Worm (Caenorhabditis elegans): ENCODE measurements around the gene C52G5.3.

Gene C52G5.3

DNA sequence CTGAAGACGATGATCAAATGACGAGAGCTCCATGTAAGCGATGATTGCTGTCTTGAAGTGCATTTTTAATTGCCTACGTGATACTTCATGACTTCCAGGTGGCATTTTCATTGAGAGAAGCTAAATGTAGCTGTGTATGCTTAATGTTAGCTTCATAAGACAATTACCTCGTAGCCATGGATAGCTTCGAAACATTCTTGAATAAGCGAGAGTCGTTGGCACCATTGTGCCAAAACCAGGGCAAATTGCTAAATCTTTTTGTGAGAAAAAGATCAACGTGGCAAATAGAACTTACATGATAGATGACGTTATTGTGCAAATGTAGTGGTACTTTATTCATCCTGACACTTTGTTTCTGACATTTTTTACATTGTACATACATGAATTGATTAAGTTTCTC is 17.3 kb upstream of the C52G5.3 start:
- TF ChIP-seq him-1 (tag; optimal IDR thresholded peaks at IDR 0.05) (no peak), dao-5 (tag; optimal IDR thresholded peaks at IDR 0.05) (no peak), W03F9.2 (tag; optimal IDR thresholded peaks at IDR 0.05) (no peak)

- no peak for TF ChIP-seq him-1 (tag; optimal IDR thresholded peaks at IDR 0.05)
- no peak for TF ChIP-seq dao-5 (tag; optimal IDR thresholded peaks at IDR 0.05)
- no peak for TF ChIP-seq W03F9.2 (tag; optimal IDR thresholded peaks at IDR 0.05)
Observed at ce11 chrX:12862509-12862908, 16.6 kb upstream of the C52G5.3 start, which contains the start of gene T14G8.6. Gene T14G8.6 (minus strand): TSS chrX:12862846.

- peak; percentile 78 for TF ChIP-seq W03F9.2 (tag; optimal IDR thresholded peaks at IDR 0.05)
- no peak for TF ChIP-seq him-1 (tag; optimal IDR thresholded peaks at IDR 0.05)
- no peak for TF ChIP-seq dao-5 (tag; optimal IDR thresholded peaks at IDR 0.05)
Observed at ce11 chrX:12860711-12861287, 14.9 kb upstream of the C52G5.3 start, which contains the start of gene T14G8.3. Gene T14G8.3 (plus strand): TSS chrX:12861237.

DNA sequence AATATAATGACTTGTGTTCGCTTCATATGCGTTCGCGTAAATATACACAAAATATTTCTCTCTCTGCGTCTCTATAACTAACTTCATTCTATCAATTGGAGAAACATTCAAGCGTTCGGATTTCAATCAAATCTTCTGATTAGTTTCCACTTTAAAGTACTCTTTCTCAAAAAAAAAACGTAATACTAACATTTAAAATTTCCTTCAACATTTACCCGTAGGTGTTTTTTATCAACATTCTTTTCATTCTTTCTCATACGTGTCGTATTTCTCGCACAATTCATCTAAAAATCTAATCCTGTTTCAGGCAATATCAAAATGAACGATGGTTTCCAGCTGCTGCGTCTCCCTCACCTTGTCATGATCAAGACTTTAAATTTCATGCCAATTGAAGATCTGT is 11.8 kb upstream of the C52G5.3 start, which contains the start of gene T14G8.2:
T14G8.2 (plus strand) TSS at position 301 of the 400 bp plus-strand sequence.
- no peak for TF ChIP-seq him-1 (tag; optimal IDR thresholded peaks at IDR 0.05)
- TF ChIP-seq dao-5 (tag; optimal IDR thresholded peaks at IDR 0.05) = no peak
- TF ChIP-seq W03F9.2 (tag; optimal IDR thresholded peaks at IDR 0.05) = no peak

DNA sequence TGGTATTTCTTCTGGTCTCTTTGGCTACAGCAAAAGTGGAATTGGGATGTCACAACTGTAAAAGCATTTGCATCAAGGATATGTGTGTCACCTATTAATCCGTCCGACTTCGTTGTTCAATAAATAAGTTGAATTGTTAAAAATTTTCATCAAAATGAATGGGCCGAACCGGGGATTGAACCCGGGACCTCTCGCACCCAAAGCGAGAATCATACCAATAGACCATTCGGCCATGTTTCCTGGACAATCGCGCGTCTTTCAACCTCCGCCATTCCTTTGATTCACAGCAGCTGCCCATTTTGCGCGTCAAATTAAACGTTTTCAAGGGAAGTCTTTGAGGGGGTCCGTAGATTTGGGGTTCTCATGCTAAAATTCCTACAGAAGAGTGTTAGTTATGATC is 8.7 kb upstream of the C52G5.3 start:
- TF ChIP-seq W03F9.2 (tag; optimal IDR thresholded peaks at IDR 0.05) = no peak
- TF ChIP-seq him-1 (tag; optimal IDR thresholded peaks at IDR 0.05) = no peak

DNA sequence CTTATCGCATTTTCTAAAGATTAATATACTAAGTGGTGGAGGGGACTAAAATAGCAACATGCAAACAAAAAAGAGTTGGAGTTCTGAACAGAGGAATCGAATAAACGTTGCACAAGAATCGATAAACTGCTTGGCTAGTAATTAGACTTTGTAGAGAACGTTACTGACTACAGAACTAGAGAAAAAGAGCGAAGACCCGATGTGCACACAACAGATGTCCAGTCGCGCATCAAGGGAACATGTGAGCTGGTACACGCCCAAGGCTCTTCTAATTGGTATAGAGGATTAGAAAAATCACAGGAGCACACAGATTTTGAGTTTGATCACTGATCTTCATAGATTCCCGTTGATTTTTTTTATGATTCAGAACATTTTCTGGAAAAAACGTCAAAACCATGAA is 8.2 kb upstream of the C52G5.3 start:
- TF ChIP-seq W03F9.2 (tag; optimal IDR thresholded peaks at IDR 0.05) (no peak), dao-5 (tag; optimal IDR thresholded peaks at IDR 0.05) (no peak), him-1 (tag; optimal IDR thresholded peaks at IDR 0.05) (no peak)

DNA sequence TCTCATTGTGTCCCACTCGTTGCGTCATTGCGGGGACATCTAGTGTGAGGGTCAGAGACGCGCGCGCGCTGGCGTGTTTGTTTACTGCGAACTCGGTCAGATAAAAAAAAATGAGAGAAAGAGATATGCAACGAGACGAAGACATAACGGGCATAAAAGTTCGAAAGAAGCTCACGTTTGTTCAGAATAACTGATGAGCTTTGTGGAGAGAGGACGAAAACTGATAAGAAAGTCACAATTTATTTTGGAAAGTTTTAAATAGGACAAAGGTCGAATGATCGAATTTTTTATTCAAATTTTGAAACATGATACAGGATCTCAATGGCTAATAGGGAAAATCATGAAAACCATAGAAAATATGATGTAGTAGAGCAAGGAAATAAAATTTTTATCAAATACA is 7.1 kb upstream of the C52G5.3 start:
- TF ChIP-seq him-1 (tag; optimal IDR thresholded peaks at IDR 0.05) (no peak), W03F9.2 (tag; optimal IDR thresholded peaks at IDR 0.05) (no peak), dao-5 (tag; optimal IDR thresholded peaks at IDR 0.05) (no peak)

DNA sequence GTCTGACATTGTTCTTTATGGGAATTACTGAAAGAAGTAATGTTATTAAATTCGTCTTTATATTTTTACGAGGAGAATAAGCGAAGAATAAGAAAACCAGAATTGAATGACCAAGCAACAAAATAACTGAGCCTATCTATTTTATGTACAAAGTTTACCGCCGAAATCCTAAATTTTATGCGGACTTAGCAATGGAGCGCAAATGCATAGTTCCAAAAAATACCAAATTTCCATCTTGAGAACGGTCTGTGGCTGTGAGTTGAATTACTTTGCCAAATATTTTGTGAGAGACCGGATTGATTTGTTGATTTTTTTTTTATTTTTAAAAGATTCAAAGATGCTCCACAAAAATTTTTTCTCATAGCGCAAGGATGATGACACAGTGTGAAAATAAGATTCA is 6.6 kb upstream of the C52G5.3 start, which contains the start of gene chd-3:
chd-3 (minus strand) TSS at position 27 of the 400 bp plus-strand sequence.
- TF ChIP-seq dao-5 (tag; optimal IDR thresholded peaks at IDR 0.05) (no peak), him-1 (tag; optimal IDR thresholded peaks at IDR 0.05) (no peak)

DNA sequence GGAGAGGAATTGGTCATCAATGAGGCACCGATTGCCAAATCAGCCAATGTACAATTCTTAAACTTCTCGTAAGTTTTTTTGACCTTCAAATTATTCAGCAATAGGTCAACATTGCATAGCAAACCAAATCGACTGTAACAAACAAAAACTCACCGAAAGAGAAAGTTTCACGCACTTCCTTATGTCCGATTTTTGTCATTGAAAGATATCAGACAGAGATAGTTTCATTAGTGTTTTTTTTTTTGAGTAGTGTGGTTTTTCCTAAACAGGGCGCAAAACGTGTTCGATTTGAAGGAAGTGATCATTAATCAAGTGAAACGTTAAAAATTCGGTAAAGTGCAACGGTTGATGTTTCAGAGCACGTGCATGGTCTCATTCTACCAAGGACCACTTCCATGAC is 1.8 kb downstream of the C52G5.3 start:
- no peak for TF ChIP-seq him-1 (tag; optimal IDR thresholded peaks at IDR 0.05)
- TF ChIP-seq dao-5 (tag; optimal IDR thresholded peaks at IDR 0.05) = no peak
- no peak for TF ChIP-seq W03F9.2 (tag; optimal IDR thresholded peaks at IDR 0.05)

- TF ChIP-seq him-1 (tag; optimal IDR thresholded peaks at IDR 0.05) = no peak
- TF ChIP-seq dao-5 (tag; optimal IDR thresholded peaks at IDR 0.05) = no peak
- peak; percentile 26 for TF ChIP-seq W03F9.2 (tag; optimal IDR thresholded peaks at IDR 0.05)
Observed at ce11 chrX:12843530-12843929, 2.4 kb downstream of the C52G5.3 start.

- TF ChIP-seq W03F9.2 (tag; optimal IDR thresholded peaks at IDR 0.05) (no peak), dao-5 (tag; optimal IDR thresholded peaks at IDR 0.05) (no peak), him-1 (tag; optimal IDR thresholded peaks at IDR 0.05) (no peak)
Observed at ce11 chrX:12843011-12843410, 2.9 kb downstream of the C52G5.3 start, which contains the start of gene C52G5.2. Gene C52G5.2 (plus strand): TSS chrX:12843311.

ce11 chrX:12834848-12835247 is 11.1 kb downstream of the C52G5.3 start:
- TF ChIP-seq him-1 (tag; optimal IDR thresholded peaks at IDR 0.05) = no peak
- TF ChIP-seq W03F9.2 (tag; optimal IDR thresholded peaks at IDR 0.05) = no peak
- TF ChIP-seq dao-5 (tag; optimal IDR thresholded peaks at IDR 0.05) = no peak

DNA sequence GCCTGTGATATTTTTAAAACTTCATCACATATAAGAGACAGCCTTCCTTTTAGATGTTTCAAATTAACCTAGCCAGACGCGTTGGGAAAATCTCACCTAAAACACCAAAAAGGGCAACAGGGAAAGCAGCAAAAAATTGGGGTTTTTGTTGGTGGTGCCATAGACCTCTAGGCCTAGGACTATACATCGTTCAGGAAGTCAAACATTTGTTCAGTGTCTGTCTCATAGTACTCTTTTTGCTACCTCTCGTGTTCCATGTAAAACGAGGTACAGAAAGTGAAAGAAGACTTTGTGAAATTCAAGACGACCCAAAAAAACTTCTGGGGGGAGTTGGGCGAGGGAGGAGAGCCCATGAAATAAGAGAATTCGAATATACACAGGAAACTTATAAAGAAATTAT is 16.9 kb downstream of the C52G5.3 start:
- TF ChIP-seq him-1 (tag; optimal IDR thresholded peaks at IDR 0.05) (no peak), dao-5 (tag; optimal IDR thresholded peaks at IDR 0.05) (no peak), W03F9.2 (tag; optimal IDR thresholded peaks at IDR 0.05) (no peak)

- no peak for TF ChIP-seq dao-5 (tag; optimal IDR thresholded peaks at IDR 0.05)
- TF ChIP-seq him-1 (tag; optimal IDR thresholded peaks at IDR 0.05) = peak; percentile 25
- TF ChIP-seq W03F9.2 (tag; optimal IDR thresholded peaks at IDR 0.05) = no peak
Observed at ce11 chrX:12827741-12828408, 18.1 kb downstream of the C52G5.3 start.

- TF ChIP-seq dao-5 (tag; optimal IDR thresholded peaks at IDR 0.05) = no peak
- TF ChIP-seq him-1 (tag; optimal IDR thresholded peaks at IDR 0.05) = no peak
- no peak for TF ChIP-seq W03F9.2 (tag; optimal IDR thresholded peaks at IDR 0.05)
Observed at ce11 chrX:12826782-12827181, 19.2 kb downstream of the C52G5.3 start.
